Worm (Caenorhabditis elegans) whole organism, young adult: ENCODE results near the gene K11H3.5.
A peak's percentile ranks its signal among the peaks of the same experiment; 100 is the strongest.

Experiments
- B0019.2 ChIP-seq: fragments of 200-800 bp; sonication (Bioruptor generic); conservative IDR thresholded peaks from 2 replicates; pipeline ENCODE4 v1.3.6; 2022; ENCODE audit warnings: missing genetic modification reagents, missing genetic modification characterization, missing compliant biosample characterization
- B0035.1 ChIP-seq: sonication (generic microtip); optimal IDR thresholded peaks from 2 replicates; lab custom pipeline; 2016; ENCODE audit warnings: missing genetic modification characterization, mild to moderate bottlenecking, missing compliant biosample characterization, missing genotype, missing genetic modification reagents
- C17E4.6 ChIP-seq: fragments of 200-800 bp; sonication (Bioruptor generic); IDR thresholded peaks from 2 replicates; pipeline ENCODE4 v1.3.6; 2022; ENCODE audit warnings: missing genetic modification reagents, missing genetic modification characterization, missing compliant biosample characterization
- D2030.7 ChIP-seq: fragments of 200-800 bp; sonication (Bioruptor generic); IDR thresholded peaks from 2 replicates; pipeline ENCODE4 v1.3.6; 2022; ENCODE audit warnings: missing genetic modification reagents, missing genetic modification characterization, missing compliant biosample characterization
- F22D6.2 ChIP-seq: sonication (generic microtip); optimal IDR thresholded peaks from 2 replicates; lab custom pipeline; 2016; ENCODE audit warnings: mild to moderate bottlenecking, missing genetic modification characterization, missing compliant biosample characterization
- F33H1.4 ChIP-seq: fragments of 200-800 bp; sonication (Bioruptor generic); IDR thresholded peaks from 2 replicates; pipeline ENCODE4 v1.3.6; 2022; ENCODE audit warnings: missing genetic modification reagents, missing genetic modification characterization, missing compliant biosample characterization
- F39B2.1 ChIP-seq: fragments of 200-800 bp; sonication (Bioruptor generic); IDR thresholded peaks from 2 replicates; pipeline ENCODE4 v1.3.6; 2022; ENCODE audit warnings: missing genetic modification reagents, missing genetic modification characterization, missing compliant biosample characterization
- F49E8.2 ChIP-seq: sonication (generic microtip); optimal IDR thresholded peaks from 3 replicates; lab custom pipeline; 2017; ENCODE audit warnings: missing genetic modification characterization, mild to moderate bottlenecking, missing compliant biosample characterization, antibody characterized with exemption, moderate library complexity; ENCODE audit not compliant: insufficient read depth
- F52B5.7 ChIP-seq: sonication (generic microtip); optimal IDR thresholded peaks from 2 replicates; lab custom pipeline; 2016; ENCODE audit warnings: mild to moderate bottlenecking, missing genetic modification characterization, missing compliant biosample characterization
- F57A8.1 ChIP-seq: fragments of 200-800 bp; sonication (Bioruptor generic); optimal IDR thresholded peaks from 2 replicates; lab custom pipeline; 2018; ENCODE audit warnings: mild to moderate bottlenecking, missing genetic modification characterization, moderate library complexity, missing compliant biosample characterization
- Y53G8AR.9 ChIP-seq: fragments of 200-800 bp; sonication (Bioruptor generic); conservative IDR thresholded peaks from 2 replicates; pipeline ENCODE4 v1.3.6; 2022; ENCODE audit warnings: missing genetic modification reagents, missing genetic modification characterization, missing compliant biosample characterization
- aptf-2 ChIP-seq: fragments of 200-800 bp; sonication (Bioruptor generic); conservative IDR thresholded peaks from 2 replicates; pipeline ENCODE4 v1.3.6; 2022; ENCODE audit warnings: missing genetic modification reagents, missing genetic modification characterization, missing compliant biosample characterization
- atf-7 ChIP-seq: sonication (generic microtip); optimal IDR thresholded peaks from 2 replicates; lab custom pipeline; 2017; ENCODE audit warnings: mild to moderate bottlenecking, missing genetic modification characterization, missing compliant biosample characterization
- attf-3 ChIP-seq: fragments of 200-800 bp; sonication (Bioruptor generic); conservative IDR thresholded peaks from 2 replicates; pipeline ENCODE4 v1.3.6; 2022; ENCODE audit warnings: missing genetic modification reagents, missing genetic modification characterization, missing compliant biosample characterization
- ceh-40 ChIP-seq: fragments of 200-800 bp; sonication (Bioruptor generic); IDR thresholded peaks from 2 replicates; pipeline ENCODE4 v1.3.6; 2022; ENCODE audit warnings: missing genetic modification characterization, missing compliant biosample characterization
- ceh-58 ChIP-seq: fragments of 200-800 bp; sonication (Bioruptor generic); IDR thresholded peaks from 2 replicates; pipeline ENCODE4 v1.3.6; 2022; ENCODE audit warnings: missing genetic modification characterization, missing compliant biosample characterization
- chd-7 ChIP-seq: sonication (generic microtip); optimal IDR thresholded peaks from 2 replicates; lab custom pipeline; 2016; ENCODE audit warnings: mild to moderate bottlenecking, missing genetic modification characterization, moderate library complexity, missing compliant biosample characterization
- dox-1 ChIP-seq: fragments of 200-800 bp; sonication (Bioruptor generic); IDR thresholded peaks from 2 replicates; pipeline ENCODE4 v1.3.6; 2022; ENCODE audit warnings: missing genetic modification reagents, missing genetic modification characterization, missing compliant biosample characterization
- dpl-1 ChIP-seq: fragments of 150-350 bp; optimal IDR thresholded peaks from 2 replicates; lab custom pipeline; 2014; ENCODE audit warnings: missing biosample characterization, missing genetic modification reagents, missing genetic modification characterization
- efl-1 ChIP-seq: fragments of 150-350 bp; optimal IDR thresholded peaks from 2 replicates; lab custom pipeline; 2014; ENCODE audit warnings: missing biosample characterization, missing genetic modification reagents, missing genetic modification characterization
- egl-18 ChIP-seq: fragments of 200-800 bp; sonication (Bioruptor generic); IDR thresholded peaks from 2 replicates; pipeline ENCODE4 v1.3.6; 2022; ENCODE audit warnings: missing genetic modification reagents, missing genetic modification characterization, missing compliant biosample characterization
- egl-44 ChIP-seq: fragments of 200-800 bp; sonication (Bioruptor generic); IDR thresholded peaks from 2 replicates; pipeline ENCODE4 v1.3.6; 2022; ENCODE audit warnings: missing genetic modification reagents, missing genetic modification characterization, missing compliant biosample characterization
- ets-4 ChIP-seq: fragments of 200-800 bp; sonication (Bioruptor generic); optimal IDR thresholded peaks from 2 replicates; lab custom pipeline; 2018; ENCODE audit warnings: mild to moderate bottlenecking, missing genetic modification characterization, missing compliant biosample characterization
- fkh-3 ChIP-seq: sonication (generic microtip); optimal IDR thresholded peaks from 2 replicates; lab custom pipeline; 2016; ENCODE audit warnings: mild to moderate bottlenecking, missing genetic modification characterization, missing compliant biosample characterization
- gei-17 ChIP-seq: fragments of 200-800 bp; sonication (Bioruptor generic); optimal IDR thresholded peaks from 2 replicates; lab custom pipeline; 2018; ENCODE audit warnings: mild to moderate bottlenecking, missing genetic modification characterization, missing compliant biosample characterization
- hmg-1.2 ChIP-seq: fragments of 200-800 bp; sonication (Bioruptor generic); IDR thresholded peaks from 2 replicates; pipeline ENCODE4 v1.3.6; 2022; ENCODE audit warnings: missing genetic modification reagents, missing genetic modification characterization, missing compliant biosample characterization
- lin-40 ChIP-seq: sonication (generic microtip); optimal IDR thresholded peaks from 2 replicates; lab custom pipeline; 2016; ENCODE audit warnings: missing genetic modification characterization, mild to moderate bottlenecking, missing compliant biosample characterization, missing genotype, missing genetic modification reagents
- lin-54 ChIP-seq: fragments of 200-800 bp; sonication (Bioruptor generic); optimal IDR thresholded peaks from 2 replicates; lab custom pipeline; 2018; ENCODE audit warnings: mild to moderate bottlenecking, missing genetic modification characterization, missing compliant biosample characterization
- lsl-1 ChIP-seq: fragments of 200-800 bp; sonication (Bioruptor generic); optimal IDR thresholded peaks from 2 replicates; lab custom pipeline; 2018; ENCODE audit warnings: mild to moderate bottlenecking, missing genetic modification characterization, moderate library complexity, missing compliant biosample characterization
- madf-6 ChIP-seq: fragments of 200-800 bp; sonication (Bioruptor generic); IDR thresholded peaks from 2 replicates; pipeline ENCODE4 v1.3.6; 2022; ENCODE audit warnings: missing genetic modification reagents, missing genetic modification characterization, missing compliant biosample characterization
- madf-8 ChIP-seq: fragments of 200-800 bp; sonication (Bioruptor generic); conservative IDR thresholded peaks from 2 replicates; pipeline ENCODE4 v1.3.6; 2022; ENCODE audit warnings: missing genetic modification reagents, missing genetic modification characterization, missing compliant biosample characterization
- mcd-1 ChIP-seq: fragments of 200-800 bp; sonication (Bioruptor generic); IDR thresholded peaks from 2 replicates; pipeline ENCODE4 v1.3.6; 2022; ENCODE audit warnings: missing genetic modification reagents, missing genetic modification characterization, missing compliant biosample characterization
- nfya-1 ChIP-seq: sonication (generic microtip); optimal IDR thresholded peaks from 2 replicates; lab custom pipeline; 2017; ENCODE audit warnings: antibody characterized with exemption, missing compliant biosample characterization, missing genetic modification characterization, borderline replicate concordance; ENCODE audit not compliant: insufficient read depth
- pha-4 ChIP-seq: fragments of 150-350 bp; sonication (generic microtip); optimal IDR thresholded peaks from 2 replicates; lab custom pipeline; 2014; ENCODE audit warnings: missing biosample characterization, missing genetic modification reagents, missing genetic modification characterization
- rpc-1 ChIP-seq, 2 experiments: fragments of 150-350 bp in 1 of 2; sonication (generic microtip) in 1 of 2; optimal IDR thresholded peaks; 2 replicates each; lab custom pipeline; 2014 to 2018; ENCODE audit warnings: missing biosample characterization in 1 of 2, missing genetic modification characterization in 1 of 2, missing genetic modification reagents in 1 of 2, missing genotype in 1 of 2
- snpc-1.3 ChIP-seq: sonication (generic microtip); optimal IDR thresholded peaks from 2 replicates; lab custom pipeline; 2017; ENCODE audit warnings: missing genetic modification characterization, mild to moderate bottlenecking, missing compliant biosample characterization, antibody characterized with exemption, moderate library complexity, missing genotype, missing genetic modification reagents; ENCODE audit not compliant: insufficient read depth
- snpc-3.4 ChIP-seq: sonication (generic microtip); optimal IDR thresholded peaks from 2 replicates; lab custom pipeline; 2017; ENCODE audit warnings: missing genetic modification characterization, mild to moderate bottlenecking, missing compliant biosample characterization, antibody characterized with exemption, moderate library complexity, missing genotype, missing genetic modification reagents
- tbp1 ChIP-seq: fragments of 200-800 bp; sonication (Bioruptor generic); optimal IDR thresholded peaks from 2 replicates; lab custom pipeline; 2018; ENCODE audit warnings: mild to moderate bottlenecking, missing genetic modification characterization, missing compliant biosample characterization
- ztf-18 ChIP-seq: sonication (generic microtip); optimal IDR thresholded peaks from 2 replicates; lab custom pipeline; 2016; ENCODE audit warnings: missing genotype, mild to moderate bottlenecking, missing genetic modification characterization, missing compliant biosample characterization
- ztf-26 ChIP-seq: sonication (generic microtip); optimal IDR thresholded peaks from 2 replicates; lab custom pipeline; 2017; ENCODE audit warnings: missing genetic modification characterization, missing compliant biosample characterization

Gene K11H3.5

DNA sequence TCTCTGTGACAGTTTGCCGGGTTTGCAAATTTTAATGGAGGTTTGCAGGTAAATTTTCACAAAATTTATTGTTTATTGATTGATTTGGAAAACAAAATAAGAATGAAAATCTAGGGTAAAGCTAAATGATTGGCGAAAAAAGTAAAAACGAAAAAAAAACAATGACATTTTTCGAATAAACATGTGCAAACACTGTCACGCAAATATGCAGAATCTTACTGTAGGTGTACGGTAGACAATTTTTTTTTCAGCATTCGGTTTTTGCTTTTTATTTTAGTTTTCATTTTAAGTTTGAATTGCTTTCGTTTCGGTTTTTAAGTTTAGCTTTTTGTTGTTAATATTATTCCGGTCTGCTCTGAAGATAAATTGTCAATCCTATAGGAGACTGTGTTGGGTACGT is 25.7 kb upstream of the K11H3.5 start:
- TF ChIP-seq F57A8.1 (GFP tag; lab: Kevin White, UChicago), result no peak
- peak; percentile 30; the same call in 1 of the 2 replicates for TF ChIP-seq dox-1
- TF ChIP-seq egl-18 (GFP tag; lab: Robert Waterston, UW), result no peak
- TF ChIP-seq dpl-1 (GFP tag; lab: Kevin White, UChicago), result no peak
- TF ChIP-seq F33H1.4 (GFP tag; lab: Robert Waterston, UW), result peak; percentile 31
- TF ChIP-seq lin-54 (GFP tag; lab: Kevin White, UChicago), result peak; percentile 45
- TF ChIP-seq lin-40 (tag; lab: Kevin White, UChicago), result no peak
- peak; percentile 60 for TF ChIP-seq madf-6 (GFP tag; lab: Robert Waterston, UW)
- TF ChIP-seq snpc-3.4, result peak; percentile 1
- TF ChIP-seq hmg-1.2 (GFP tag; lab: Robert Waterston, UW), result no peak
- no peak for TF ChIP-seq B0019.2 (GFP tag; lab: Robert Waterston, UW)
- no peak for TF ChIP-seq ztf-26 (tag; lab: Kevin White, UChicago)
- no peak for TF ChIP-seq F22D6.2 (tag; lab: Kevin White, UChicago)
- no peak for TF ChIP-seq aptf-2 (GFP tag; lab: Robert Waterston, UW)
- TF ChIP-seq chd-7, result no peak
- no peak for TF ChIP-seq nfya-1 (tag; lab: Kevin White, UChicago)
- TF ChIP-seq F52B5.7 (tag; lab: Kevin White, UChicago), result no peak
- no peak for TF ChIP-seq ztf-18 (tag; lab: Kevin White, UChicago)
- no peak for TF ChIP-seq B0035.1
- no peak for TF ChIP-seq D2030.7 (GFP tag; lab: Robert Waterston, UW)
- TF ChIP-seq Y53G8AR.9 (GFP tag; lab: Robert Waterston, UW), result no peak
- TF ChIP-seq fkh-3 (tag; lab: Kevin White, UChicago), result no peak
- TF ChIP-seq F49E8.2 (tag; lab: Kevin White, UChicago), result peak; percentile 26
- TF ChIP-seq ceh-40 (GFP tag; lab: Robert Waterston, UW), result no peak
- TF ChIP-seq C17E4.6 (GFP tag; lab: Robert Waterston, UW), result no peak
- TF ChIP-seq pha-4 (tag; lab: Kevin White, UChicago), result no peak
- no peak for TF ChIP-seq mcd-1 (GFP tag; lab: Robert Waterston, UW)
- peak; percentile 93 for TF ChIP-seq lsl-1
- TF ChIP-seq egl-44 (GFP tag; lab: Robert Waterston, UW), result no peak
- no peak for TF ChIP-seq ets-4 (GFP tag; lab: Kevin White, UChicago)
- peak; percentile 35 for TF ChIP-seq efl-1 (GFP tag; lab: Kevin White, UChicago)
- no peak for TF ChIP-seq snpc-1.3 (tag; lab: Kevin White, UChicago)
- no peak for TF ChIP-seq gei-17 (GFP tag; lab: Kevin White, UChicago)
- TF ChIP-seq F39B2.1 (GFP tag; lab: Robert Waterston, UW), result no peak
- 0 out of 2 replicates have a peak, but pooled peaks have one; percentile 24 for TF ChIP-seq madf-8 (GFP tag; lab: Robert Waterston, UW)
- no peak for TF ChIP-seq ceh-58 (GFP tag; lab: Robert Waterston, UW)
- TF ChIP-seq atf-7 (tag; lab: Kevin White, UChicago), result no peak
- TF ChIP-seq tbp1 (GFP tag; lab: Kevin White, UChicago), result no peak
- TF ChIP-seq rpc-1 (optimal IDR thresholded peaks at IDR 0.05; lab: Kevin White, UChicago), result no peak
- no peak for TF ChIP-seq rpc-1 (tag; optimal IDR thresholded peaks at IDR 0.05; lab: Kevin White, UChicago)
- no peak for TF ChIP-seq attf-3 (GFP tag; lab: Robert Waterston, UW)
